ENCODE assay signal across 1 worm cellular context in genomic region chrV:14948566-14948965, ce11.
TF ChIP-seq lines count a peak whose summit lies in the region.

No protein-coding gene starts in this region.

TF ChIP-seq in whole organism, L1 larva, 84 proteins besides CTCF, POLR2A, EP300 and RAD21 (continued from another document):
- peak in 1 of 2 experiments; percentile 35 for TF ChIP-seq lsy-2 (tag; optimal IDR thresholded peaks at IDR 0.05; lab: Kevin White, UChicago)
- TF ChIP-seq fos-1 (tag; optimal IDR thresholded peaks at IDR 0.05; lab: Kevin White, UChicago) = no peak
- no peak for TF ChIP-seq ceh-90 (tag; optimal IDR thresholded peaks at IDR 0.05; lab: Kevin White, UChicago)
- TF ChIP-seq nhr-20 (tag; optimal IDR thresholded peaks at IDR 0.05; lab: Kevin White, UChicago) = peak; percentile 23
- TF ChIP-seq elt-2 (tag; optimal IDR thresholded peaks at IDR 0.05; lab: Kevin White, UChicago) = no peak
- TF ChIP-seq C04F5.9 (tag; optimal IDR thresholded peaks at IDR 0.05; lab: Kevin White, UChicago) = no peak
- TF ChIP-seq hpl-2 (GFP tag; optimal IDR thresholded peaks at IDR 0.05; lab: Kevin White, UChicago) = no peak
- TF ChIP-seq fkh-10 (GFP tag; optimal IDR thresholded peaks at IDR 0.05; lab: Kevin White, UChicago) = no peak
- peak; percentile 2 to 8 for TF ChIP-seq efl-1 (optimal IDR thresholded peaks at IDR 0.05; lab: Kevin White, UChicago)
- peak in 1 of 2 experiments; percentile 74 for TF ChIP-seq efl-1 (GFP tag; optimal IDR thresholded peaks at IDR 0.05 in 1 of 2; lab: Kevin White, UChicago)
- no peak for TF ChIP-seq nhr-76 (tag; optimal IDR thresholded peaks at IDR 0.05; lab: Kevin White, UChicago)
- no peak for TF ChIP-seq alr-1 (tag; optimal IDR thresholded peaks at IDR 0.05; lab: Kevin White, UChicago; ENCODE audit: borderline replicate concordance)
- TF ChIP-seq lir-3 (tag; optimal IDR thresholded peaks at IDR 0.05; lab: Kevin White, UChicago; ENCODE audit: poor library complexity) = no peak
- no peak for TF ChIP-seq skn-1 (tag; optimal IDR thresholded peaks at IDR 0.05; lab: Kevin White, UChicago)
- no peak for TF ChIP-seq hlh-17 (GFP tag; optimal IDR thresholded peaks at IDR 0.05; lab: Kevin White, UChicago; ENCODE audit: borderline replicate concordance)
- TF ChIP-seq ceh-8 (GFP tag; optimal IDR thresholded peaks at IDR 0.05; lab: Kevin White, UChicago) = no peak
- no peak for TF ChIP-seq lin-15B (tag; optimal IDR thresholded peaks at IDR 0.05; lab: Kevin White, UChicago)
- TF ChIP-seq ztf-11 (tag; optimal IDR thresholded peaks at IDR 0.05; lab: Kevin White, UChicago) = peak in 1 of 2 experiments; percentile 6
- TF ChIP-seq hlh-4 (tag; optimal IDR thresholded peaks at IDR 0.05; lab: Kevin White, UChicago) = no peak
- TF ChIP-seq nhr-84 (tag; optimal IDR thresholded peaks at IDR 0.05; lab: Kevin White, UChicago) = no peak
- TF ChIP-seq rnt-1 (tag; optimal IDR thresholded peaks at IDR 0.05; lab: Kevin White, UChicago) = no peak
- TF ChIP-seq lin-13 (GFP tag; optimal IDR thresholded peaks at IDR 0.05; lab: Kevin White, UChicago) = no peak
- TF ChIP-seq C34B4.2 (tag; optimal IDR thresholded peaks at IDR 0.05; lab: Kevin White, UChicago) = no peak
- peak; percentile 29 for TF ChIP-seq C16A3.4 (tag; optimal IDR thresholded peaks at IDR 0.05; lab: Kevin White, UChicago)
- TF ChIP-seq pag-3 (tag; optimal IDR thresholded peaks at IDR 0.05; lab: Kevin White, UChicago; ENCODE audit: borderline replicate concordance, insufficient read depth) = no peak
- TF ChIP-seq F16B12.6 (tag; optimal IDR thresholded peaks at IDR 0.05; lab: Kevin White, UChicago) = no peak
- TF ChIP-seq ama-1 (optimal IDR thresholded peaks at IDR 0.05; lab: Kevin White, UChicago) = peak; percentile 36
- TF ChIP-seq snpc-4 (tag; optimal IDR thresholded peaks at IDR 0.05; lab: Kevin White, UChicago) = no peak
- no peak for TF ChIP-seq ceh-63 (GFP tag; optimal IDR thresholded peaks at IDR 0.05; lab: Kevin White, UChicago)
- no peak for TF ChIP-seq nhr-71 (tag; optimal IDR thresholded peaks at IDR 0.05; lab: Kevin White, UChicago)
- no peak for TF ChIP-seq Y116A8C.19 (tag; optimal IDR thresholded peaks at IDR 0.05; lab: Kevin White, UChicago; ENCODE audit: borderline replicate concordance)
- TF ChIP-seq mdl-1 (tag; optimal IDR thresholded peaks at IDR 0.05; lab: Kevin White, UChicago) = peak in 1 of 2 experiments; percentile 70
- TF ChIP-seq aha-1 (tag; optimal IDR thresholded peaks at IDR 0.05; lab: Kevin White, UChicago) = no peak
- peak; percentile 8 for TF ChIP-seq tbx-2 (tag; optimal IDR thresholded peaks at IDR 0.05; lab: Kevin White, UChicago)
- no peak for TF ChIP-seq swsn-7 (tag; optimal IDR thresholded peaks at IDR 0.05; lab: Kevin White, UChicago)
- peak; percentile 21 to 52 for TF ChIP-seq lin-35 (GFP tag; optimal IDR thresholded peaks at IDR 0.05; lab: Kevin White, UChicago)
- TF ChIP-seq ces-1 (GFP tag; optimal IDR thresholded peaks at IDR 0.05; lab: Kevin White, UChicago) = no peak
- TF ChIP-seq nhr-28 (tag; optimal IDR thresholded peaks at IDR 0.05; lab: Kevin White, UChicago) = no peak
- peak; percentile 48 for TF ChIP-seq mep-1 (tag; optimal IDR thresholded peaks at IDR 0.05; lab: Kevin White, UChicago)
- no peak for TF ChIP-seq irx-1 (tag; optimal IDR thresholded peaks at IDR 0.05; lab: Kevin White, UChicago)
- TF ChIP-seq blmp-1 (tag; optimal IDR thresholded peaks at IDR 0.05; lab: Kevin White, UChicago) = peak; percentile 83
- peak; percentile 51 for TF ChIP-seq pax-3 (tag; optimal IDR thresholded peaks at IDR 0.05; lab: Kevin White, UChicago)
- no peak for TF ChIP-seq aly-2 (tag; optimal IDR thresholded peaks at IDR 0.05; lab: Kevin White, UChicago)
- no peak for TF ChIP-seq nhr-19 (GFP tag; conservative IDR thresholded peaks at IDR 0.05; lab: Robert Waterston, UW)
- no peak for TF ChIP-seq mab-9 (GFP tag; IDR thresholded peaks at IDR 0.05; lab: Robert Waterston, UW)
- no peak for TF ChIP-seq jun-1 (tag; optimal IDR thresholded peaks at IDR 0.05; lab: Kevin White, UChicago)
- no peak for TF ChIP-seq unc-130 (tag; optimal IDR thresholded peaks at IDR 0.05; lab: Kevin White, UChicago)
- TF ChIP-seq snu-23 (GFP tag; optimal IDR thresholded peaks at IDR 0.05; lab: Kevin White, UChicago) = peak; percentile 45
- TF ChIP-seq tlp-1 (tag; optimal IDR thresholded peaks at IDR 0.05; lab: Kevin White, UChicago) = no peak
- 0 out of 2 replicates have a peak, but pooled peaks have one; percentile 7 for TF ChIP-seq ceh-88 (GFP tag; IDR thresholded peaks at IDR 0.05; lab: Robert Waterston, UW)
- TF ChIP-seq nhr-237 (tag; optimal IDR thresholded peaks at IDR 0.05; lab: Kevin White, UChicago) = no peak
- no peak for TF ChIP-seq nhr-47 (tag; optimal IDR thresholded peaks at IDR 0.05; lab: Kevin White, UChicago)
- TF ChIP-seq ztf-4 (tag; optimal IDR thresholded peaks at IDR 0.05; lab: Kevin White, UChicago) = no peak
- TF ChIP-seq elt-3 (tag; optimal IDR thresholded peaks at IDR 0.05; lab: Kevin White, UChicago) = no peak
- no peak for TF ChIP-seq dsc-1 (tag; optimal IDR thresholded peaks at IDR 0.05; lab: Kevin White, UChicago)
- TF ChIP-seq isw-1 (GFP tag; IDR thresholded peaks at IDR 0.05; lab: Robert Waterston, UW) = no peak
- no peak for TF ChIP-seq xbp-1 (tag; optimal IDR thresholded peaks at IDR 0.05; lab: Kevin White, UChicago)
- no peak for TF ChIP-seq pqm-1 (tag; optimal IDR thresholded peaks at IDR 0.05; lab: Kevin White, UChicago)
- TF ChIP-seq vab-15 (tag; optimal IDR thresholded peaks at IDR 0.05; lab: Kevin White, UChicago) = no peak
- TF ChIP-seq sup-37 (GFP tag; optimal IDR thresholded peaks at IDR 0.05; lab: Kevin White, UChicago) = no peak
- TF ChIP-seq unc-30 (tag; optimal IDR thresholded peaks at IDR 0.05; lab: Kevin White, UChicago) = no peak
- TF ChIP-seq fkh-8 (tag; optimal IDR thresholded peaks at IDR 0.05; lab: Kevin White, UChicago) = peak; percentile 0
- no peak for TF ChIP-seq mef-2 (tag; optimal IDR thresholded peaks at IDR 0.05; lab: Kevin White, UChicago)
- TF ChIP-seq nhr-85 (tag; lab: Kevin White, UChicago) = no peak
- no peak for TF ChIP-seq nhr-12 (tag; optimal IDR thresholded peaks at IDR 0.05; lab: Kevin White, UChicago)
- no peak for TF ChIP-seq unc-62 (GFP tag; optimal IDR thresholded peaks at IDR 0.05; lab: Kevin White, UChicago)
